Worm (Caenorhabditis elegans) whole organism, young adult: ENCODE results near the gene H38K22.7.
A peak's percentile ranks its signal among the peaks of the same experiment; 100 is the strongest.

Experiments used
- B0035.1 ChIP-seq: sonication (generic microtip); optimal IDR thresholded peaks from 2 replicates; lab custom pipeline; 2016; ENCODE audit warnings: missing genetic modification characterization, mild to moderate bottlenecking, missing compliant biosample characterization, missing genotype, missing genetic modification reagents
- F37B4.10 ChIP-seq: fragments of 200-800 bp; sonication (Bioruptor generic); IDR thresholded peaks from 2 replicates; pipeline ENCODE4 v1.3.6; 2022; ENCODE audit warnings: missing genetic modification characterization, missing compliant biosample characterization
- F39B2.1 ChIP-seq: fragments of 200-800 bp; sonication (Bioruptor generic); IDR thresholded peaks from 2 replicates; pipeline ENCODE4 v1.3.6; 2022; ENCODE audit warnings: missing genetic modification reagents, missing genetic modification characterization, missing compliant biosample characterization
- F52B5.7 ChIP-seq: sonication (generic microtip); optimal IDR thresholded peaks from 2 replicates; lab custom pipeline; 2016; ENCODE audit warnings: mild to moderate bottlenecking, missing genetic modification characterization, missing compliant biosample characterization
- T26A5.8 ChIP-seq: sonication (generic microtip); optimal IDR thresholded peaks from 2 replicates; lab custom pipeline; 2016; ENCODE audit warnings: missing genetic modification characterization, missing compliant biosample characterization
- Y53F4B.3 ChIP-seq: fragments of 200-800 bp; sonication (Bioruptor generic); IDR thresholded peaks from 2 replicates; pipeline ENCODE4 v1.3.6; 2022; ENCODE audit warnings: missing genetic modification reagents, missing genetic modification characterization, missing compliant biosample characterization
- Y67H2A.10 ChIP-seq: fragments of 200-800 bp; sonication (Bioruptor generic); conservative IDR thresholded peaks from 2 replicates; pipeline ENCODE4 v1.3.6; 2022; ENCODE audit warnings: missing genetic modification reagents, missing genetic modification characterization, missing compliant biosample characterization
- Y95B8A.8 ChIP-seq: fragments of 200-800 bp; sonication (Bioruptor generic); IDR thresholded peaks from 2 replicates; pipeline ENCODE4 v1.3.6; 2022; ENCODE audit warnings: missing genetic modification reagents, missing genetic modification characterization, missing compliant biosample characterization
- ama-1 ChIP-seq, 3 experiments: fragments of 150-350 bp in 1 of 3; sonication (generic microtip) in 2 of 3; optimal IDR thresholded peaks; 2 replicates each; lab custom pipeline; 2014 to 2018; ENCODE audit warnings: missing biosample characterization in 2 of 3, missing genetic modification characterization in 2 of 3, missing genetic modification reagents in 2 of 3
- aptf-2 ChIP-seq: fragments of 200-800 bp; sonication (Bioruptor generic); conservative IDR thresholded peaks from 2 replicates; pipeline ENCODE4 v1.3.6; 2022; ENCODE audit warnings: missing genetic modification reagents, missing genetic modification characterization, missing compliant biosample characterization
- attf-6 ChIP-seq: fragments of 200-800 bp; sonication (Bioruptor generic); IDR thresholded peaks from 2 replicates; pipeline ENCODE4 v1.3.6; 2022; ENCODE audit warnings: missing genetic modification reagents, missing genetic modification characterization, missing compliant biosample characterization
- ccch-3 ChIP-seq: fragments of 200-800 bp; sonication (Bioruptor generic); optimal IDR thresholded peaks from 2 replicates; lab custom pipeline; 2018; ENCODE audit warnings: mild to moderate bottlenecking, missing genetic modification characterization, missing compliant biosample characterization
- cebp-1 ChIP-seq, 2 experiments: fragments of 200-800 bp in 1 of 2; sonication (Bioruptor generic) in 1 of 2; sonication (generic microtip) in 1 of 2; IDR thresholded peaks in 1 of 2; optimal IDR thresholded peaks in 1 of 2; 2 replicates each; pipeline versions ENCODE4 v1.3.6 to Lab custom; 2017 to 2022; ENCODE audit warnings: missing compliant biosample characterization in 2 of 2, missing genetic modification characterization in 2 of 2, mild to moderate bottlenecking in 1 of 2, missing genetic modification reagents in 1 of 2, moderate library complexity in 1 of 2
- cebp-2 ChIP-seq: fragments of 200-800 bp; sonication (Bioruptor generic); IDR thresholded peaks from 2 replicates; pipeline ENCODE4 v1.3.6; 2022; ENCODE audit warnings: missing genetic modification characterization, missing compliant biosample characterization
- ceh-40 ChIP-seq: fragments of 200-800 bp; sonication (Bioruptor generic); IDR thresholded peaks from 2 replicates; pipeline ENCODE4 v1.3.6; 2022; ENCODE audit warnings: missing genetic modification characterization, missing compliant biosample characterization
- ceh-58 ChIP-seq: fragments of 200-800 bp; sonication (Bioruptor generic); IDR thresholded peaks from 2 replicates; pipeline ENCODE4 v1.3.6; 2022; ENCODE audit warnings: missing genetic modification characterization, missing compliant biosample characterization
- ceh-91 ChIP-seq: fragments of 200-800 bp; sonication (Bioruptor generic); IDR thresholded peaks from 2 replicates; pipeline ENCODE4 v1.3.6; 2022; ENCODE audit warnings: missing genetic modification reagents, missing genetic modification characterization, missing compliant biosample characterization
- chd-7 ChIP-seq: sonication (generic microtip); optimal IDR thresholded peaks from 2 replicates; lab custom pipeline; 2016; ENCODE audit warnings: mild to moderate bottlenecking, missing genetic modification characterization, moderate library complexity, missing compliant biosample characterization
- fkh-3 ChIP-seq: sonication (generic microtip); optimal IDR thresholded peaks from 2 replicates; lab custom pipeline; 2016; ENCODE audit warnings: mild to moderate bottlenecking, missing genetic modification characterization, missing compliant biosample characterization
- him-1 ChIP-seq: sonication (generic microtip); optimal IDR thresholded peaks from 2 replicates; lab custom pipeline; 2016; ENCODE audit warnings: missing genotype, missing genetic modification reagents, missing genetic modification characterization, missing compliant biosample characterization
- hlh-26 ChIP-seq: fragments of 200-800 bp; sonication (Bioruptor generic); conservative IDR thresholded peaks from 2 replicates; pipeline ENCODE4 v1.3.6; 2022; ENCODE audit warnings: missing genetic modification reagents, missing genetic modification characterization, missing compliant biosample characterization
- hmg-1.2 ChIP-seq: fragments of 200-800 bp; sonication (Bioruptor generic); IDR thresholded peaks from 2 replicates; pipeline ENCODE4 v1.3.6; 2022; ENCODE audit warnings: missing genetic modification reagents, missing genetic modification characterization, missing compliant biosample characterization
- hrde-1 ChIP-seq: sonication (generic microtip); optimal IDR thresholded peaks from 2 replicates; lab custom pipeline; 2016; ENCODE audit warnings: missing genetic modification characterization, mild to moderate bottlenecking, missing compliant biosample characterization, moderate library complexity, missing genotype, missing genetic modification reagents, borderline replicate concordance
- hsf-1 ChIP-seq: fragments of 200-800 bp; sonication (Bioruptor generic); IDR thresholded peaks from 2 replicates; pipeline ENCODE4 v1.3.6; 2022; ENCODE audit warnings: missing genetic modification reagents, missing genetic modification characterization, missing compliant biosample characterization
- let-526 ChIP-seq: fragments of 200-800 bp; sonication (Bioruptor generic); IDR thresholded peaks from 2 replicates; pipeline ENCODE4 v1.3.6; 2022; ENCODE audit warnings: missing genetic modification reagents, missing genetic modification characterization, missing compliant biosample characterization
- lin-26 ChIP-seq: fragments of 200-800 bp; sonication (Bioruptor generic); IDR thresholded peaks from 2 replicates; pipeline ENCODE4 v1.3.6; 2022; ENCODE audit warnings: missing genetic modification reagents, missing genetic modification characterization, missing compliant biosample characterization
- lin-35 ChIP-seq, 3 experiments: fragments of 150-350 bp in 2 of 3; sonication (generic microtip) in 1 of 3; optimal IDR thresholded peaks; 2 replicates each; lab custom pipeline; 2014 to 2018; ENCODE audit warnings: missing biosample characterization in 3 of 3, missing genetic modification characterization in 3 of 3, missing genetic modification reagents in 3 of 3
- lin-40 ChIP-seq: sonication (generic microtip); optimal IDR thresholded peaks from 2 replicates; lab custom pipeline; 2016; ENCODE audit warnings: missing genetic modification characterization, mild to moderate bottlenecking, missing compliant biosample characterization, missing genotype, missing genetic modification reagents
- mes-4 ChIP-seq: sonication (generic microtip); optimal IDR thresholded peaks from 2 replicates; lab custom pipeline; 2016; ENCODE audit warnings: missing genotype, missing genetic modification characterization, missing compliant biosample characterization
- nfya-1 ChIP-seq: sonication (generic microtip); optimal IDR thresholded peaks from 2 replicates; lab custom pipeline; 2017; ENCODE audit warnings: antibody characterized with exemption, missing compliant biosample characterization, missing genetic modification characterization, borderline replicate concordance; ENCODE audit not compliant: insufficient read depth
- nfya-2 ChIP-seq: fragments of 200-800 bp; sonication (Bioruptor generic); IDR thresholded peaks from 2 replicates; pipeline ENCODE4 v1.3.6; 2022; ENCODE audit warnings: missing genetic modification reagents, missing genetic modification characterization, missing compliant biosample characterization
- nhr-120 ChIP-seq: fragments of 200-800 bp; sonication (Bioruptor generic); IDR thresholded peaks from 2 replicates; pipeline ENCODE4 v1.3.6; 2022; ENCODE audit warnings: missing genetic modification characterization, missing compliant biosample characterization
- nhr-27 ChIP-seq: fragments of 200-800 bp; sonication (Bioruptor generic); optimal IDR thresholded peaks from 2 replicates; lab custom pipeline; 2018; ENCODE audit warnings: mild to moderate bottlenecking, missing genetic modification characterization, moderate library complexity, missing compliant biosample characterization
- pbrm-1 ChIP-seq: fragments of 200-800 bp; sonication (Bioruptor generic); IDR thresholded peaks from 2 replicates; pipeline ENCODE4 v1.3.6; 2022; ENCODE audit warnings: missing genetic modification reagents, missing genetic modification characterization, missing compliant biosample characterization
- pha-4 ChIP-seq: fragments of 150-350 bp; sonication (generic microtip); optimal IDR thresholded peaks from 2 replicates; lab custom pipeline; 2014; ENCODE audit warnings: missing biosample characterization, missing genetic modification reagents, missing genetic modification characterization
- snpc-1.1 ChIP-seq: sonication (generic microtip); optimal IDR thresholded peaks from 2 replicates; lab custom pipeline; 2017; ENCODE audit warnings: missing genetic modification characterization, mild to moderate bottlenecking, missing compliant biosample characterization, antibody characterized with exemption, moderate library complexity, missing genotype, missing genetic modification reagents; ENCODE audit not compliant: insufficient read depth
- snpc-1.3 ChIP-seq: sonication (generic microtip); optimal IDR thresholded peaks from 2 replicates; lab custom pipeline; 2017; ENCODE audit warnings: missing genetic modification characterization, mild to moderate bottlenecking, missing compliant biosample characterization, antibody characterized with exemption, moderate library complexity, missing genotype, missing genetic modification reagents; ENCODE audit not compliant: insufficient read depth
- unc-130 ChIP-seq: sonication (generic microtip); optimal IDR thresholded peaks from 2 replicates; lab custom pipeline; 2016; ENCODE audit warnings: missing genetic modification reagents, missing genetic modification characterization, missing compliant biosample characterization
- unc-62 ChIP-seq: fragments of 150-350 bp; optimal IDR thresholded peaks from 2 replicates; lab custom pipeline; 2014; ENCODE audit warnings: missing biosample characterization, missing genetic modification reagents, missing genetic modification characterization
- zfh-2 ChIP-seq: fragments of 200-800 bp; sonication (Bioruptor generic); conservative IDR thresholded peaks from 2 replicates; pipeline ENCODE4 v1.3.6; 2022; ENCODE audit warnings: missing genetic modification reagents, missing genetic modification characterization, missing compliant biosample characterization
- zim-3 ChIP-seq: sonication (generic microtip); optimal IDR thresholded peaks from 2 replicates; lab custom pipeline; 2017; ENCODE audit warnings: mild to moderate bottlenecking, missing genetic modification characterization, moderate library complexity, missing compliant biosample characterization
- ztf-22 ChIP-seq: fragments of 200-800 bp; sonication (Bioruptor generic); optimal IDR thresholded peaks from 2 replicates; lab custom pipeline; 2018; ENCODE audit warnings: mild to moderate bottlenecking, missing genetic modification characterization, moderate library complexity, missing compliant biosample characterization
- ztf-25 ChIP-seq: fragments of 200-800 bp; sonication (Bioruptor generic); IDR thresholded peaks from 2 replicates; pipeline ENCODE4 v1.3.6; 2022; ENCODE audit warnings: missing genetic modification reagents, missing genetic modification characterization, missing compliant biosample characterization
- ztf-28 ChIP-seq: fragments of 200-800 bp; sonication (Bioruptor generic); IDR thresholded peaks from 2 replicates; pipeline ENCODE4 v1.3.6; 2022; ENCODE audit warnings: missing genetic modification reagents, missing genetic modification characterization, missing compliant biosample characterization
- ztf-6 ChIP-seq: fragments of 200-800 bp; sonication (Bioruptor generic); IDR thresholded peaks from 2 replicates; pipeline ENCODE4 v1.3.6; 2022; ENCODE audit warnings: missing genetic modification reagents, missing genetic modification characterization, missing compliant biosample characterization

H38K22.7 gene

DNA sequence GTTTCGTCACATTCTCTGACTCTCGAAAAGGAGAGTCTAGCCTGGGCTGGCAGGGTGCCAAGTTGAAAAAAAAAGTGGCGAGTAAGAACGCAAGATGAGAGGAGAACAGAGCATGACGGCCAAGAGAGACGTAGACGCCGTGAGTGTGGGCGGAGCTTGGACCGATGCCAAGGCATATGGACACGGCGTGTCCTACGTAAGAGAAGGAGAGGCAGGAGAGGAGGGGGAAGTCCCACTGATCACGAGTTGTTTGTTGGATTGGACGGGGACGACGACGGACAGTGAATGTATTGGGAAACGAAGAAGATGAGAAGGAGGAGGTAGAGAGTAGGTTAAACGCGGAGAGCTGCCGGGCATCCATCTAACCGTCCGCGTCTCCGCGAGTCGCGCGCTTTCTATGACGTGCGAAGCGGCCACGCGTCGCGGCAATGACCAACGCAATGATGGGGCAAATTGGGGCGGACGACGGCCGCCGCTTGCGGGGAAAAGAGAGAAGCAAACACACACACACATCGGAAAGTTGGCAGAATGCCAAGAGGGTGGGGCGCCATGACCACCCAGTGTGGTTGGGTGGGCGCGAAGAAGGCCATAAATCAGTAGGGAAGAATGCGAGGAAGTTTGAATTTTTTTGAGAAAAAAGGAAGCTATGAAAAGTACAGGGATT, 39.4 kb upstream of the H38K22.7 start (continued):
- TF ChIP-seq ceh-91: 0 out of 2 replicates have a peak, but pooled peaks have one; percentile 25
- peak; percentile 92 for TF ChIP-seq pbrm-1 (GFP tag; lab: Robert Waterston, UW)
- TF ChIP-seq cebp-2 (GFP tag; lab: Robert Waterston, UW): 0 out of 2 replicates have a peak, but pooled peaks have one; percentile 47
- TF ChIP-seq nhr-120 (GFP tag; lab: Robert Waterston, UW): no peak
- peak; percentile 100 for TF ChIP-seq zfh-2 (GFP tag; lab: Robert Waterston, UW)
- peak; percentile 81 for TF ChIP-seq lin-26 (GFP tag; lab: Robert Waterston, UW)
- TF ChIP-seq ccch-3 (GFP tag; lab: Kevin White, UChicago): no peak
- TF ChIP-seq unc-62 (GFP tag; lab: Kevin White, UChicago): peak; percentile 93
- no peak for TF ChIP-seq Y53F4B.3
- no peak for TF ChIP-seq ztf-25 (GFP tag; lab: Robert Waterston, UW)
- no peak for TF ChIP-seq mes-4 (tag; lab: Kevin White, UChicago)
- TF ChIP-seq ztf-22 (GFP tag; lab: Kevin White, UChicago): peak; percentile 99
- no peak for TF ChIP-seq nfya-1
- peak; percentile 69; the same call in 1 of the 2 replicates for TF ChIP-seq ztf-6 (GFP tag; lab: Robert Waterston, UW)
- peak; percentile 89 for TF ChIP-seq B0035.1 (tag; lab: Kevin White, UChicago)
- TF ChIP-seq zim-3 (tag; lab: Kevin White, UChicago): peak; percentile 41
- TF ChIP-seq lin-40 (tag; lab: Kevin White, UChicago): peak; percentile 99
- no peak for TF ChIP-seq ama-1 (optimal IDR thresholded peaks at IDR 0.05; lab: Kevin White, UChicago)
- TF ChIP-seq ama-1 (GFP tag; optimal IDR thresholded peaks at IDR 0.05; lab: Kevin White, UChicago): no peak
- TF ChIP-seq ztf-28 (GFP tag; lab: Robert Waterston, UW): 0 out of 2 replicates have a peak, but pooled peaks have one; percentile 11
- TF ChIP-seq attf-6: no peak
- TF ChIP-seq snpc-1.3 (tag; lab: Kevin White, UChicago): no peak
- TF ChIP-seq F39B2.1: no peak
- TF ChIP-seq hlh-26 (GFP tag; lab: Robert Waterston, UW): no peak
- TF ChIP-seq hmg-1.2 (GFP tag; lab: Robert Waterston, UW): peak; percentile 92
- TF ChIP-seq hsf-1 (GFP tag; lab: Robert Waterston, UW): 0 out of 2 replicates have a peak, but pooled peaks have one; percentile 29
- peak; percentile 67; the same call in 1 of the 2 replicates for TF ChIP-seq Y95B8A.8
- peak; percentile 1 for TF ChIP-seq fkh-3 (tag; lab: Kevin White, UChicago)
- TF ChIP-seq unc-130 (GFP tag; lab: Kevin White, UChicago): peak; percentile 4
- TF ChIP-seq nhr-27 (tag; lab: Kevin White, UChicago): no peak
- TF ChIP-seq lin-35 (GFP tag; optimal IDR thresholded peaks at IDR 0.05; lab: Kevin White, UChicago): peak in 2 of 3 experiments; percentile 42 to 89
- no peak for TF ChIP-seq hrde-1 (tag; lab: Kevin White, UChicago)
- no peak for TF ChIP-seq nfya-2 (GFP tag; lab: Robert Waterston, UW)
- no peak for TF ChIP-seq F37B4.10
- no peak for TF ChIP-seq snpc-1.1 (tag; lab: Kevin White, UChicago)
- TF ChIP-seq ceh-58: no peak
- TF ChIP-seq ceh-40 (GFP tag; lab: Robert Waterston, UW): no peak
- peak; percentile 80; the same call in 1 of the 2 replicates for TF ChIP-seq cebp-1 (GFP tag; IDR thresholded peaks at IDR 0.05; lab: Robert Waterston, UW)
- peak; percentile 98 for TF ChIP-seq cebp-1 (tag; optimal IDR thresholded peaks at IDR 0.05; lab: Kevin White, UChicago)
- TF ChIP-seq let-526 (GFP tag; lab: Robert Waterston, UW): peak; percentile 68
- TF ChIP-seq aptf-2 (GFP tag; lab: Robert Waterston, UW): 0 out of 2 replicates have a peak, but pooled peaks have one; percentile 31
- TF ChIP-seq pha-4 (tag; lab: Kevin White, UChicago): peak; percentile 26
- peak; percentile 68 for TF ChIP-seq F52B5.7 (tag; lab: Kevin White, UChicago)
- no peak; the same call in 1 of the 2 replicates for TF ChIP-seq Y67H2A.10 (GFP tag; lab: Robert Waterston, UW)
- no peak for TF ChIP-seq T26A5.8 (tag; lab: Kevin White, UChicago)
- TF ChIP-seq him-1 (tag; lab: Kevin White, UChicago): no peak
- peak; percentile 100 for TF ChIP-seq chd-7 (tag; lab: Kevin White, UChicago)
